Fruit fly (Drosophila melanogaster) whole organism, pupa: ENCODE measurements around the gene Cog1.

Experiments
- CG34367 ChIP-seq: fragments of 200-800 bp; sonication (Bioruptor generic); optimal IDR thresholded peaks from 2 replicates; lab custom pipeline; 2018; ENCODE audit warnings: missing biosample characterization, mild to moderate bottlenecking, missing genetic modification characterization
- Pif1A ChIP-seq: fragments of 200-800 bp; sonication (Bioruptor generic); optimal IDR thresholded peaks from 3 replicates; lab custom pipeline; 2016; ENCODE audit warnings: missing biosample characterization, missing genetic modification characterization

dm6 chr3R:12226239-12226638, 6.8 kb upstream of the Cog1 start, which contains the start of gene CG12256:
- no peak for TF ChIP-seq Pif1A (GFP tag; lab: Kevin White, UChicago)
- no peak for TF ChIP-seq CG34367
